Worm (Caenorhabditis elegans): ENCODE measurements around the gene F44E7.4.
"Not testable (repeated sequence)": the region's sequence is repeated elsewhere in the genome, so short reads cannot be mapped to it uniquely, and the experiment has no call there.

F44E7.4 gene

ce11 chrV:5780713-5781360, 4.1 kb upstream of the F44E7.4 start, which contains the start of gene F44E7.5 (continued):
- TF ChIP-seq sdz-12 (GFP tag; optimal IDR thresholded peaks at IDR 0.05) (no peak), lsy-2 (tag; optimal IDR thresholded peaks at IDR 0.05) (peak in 1 of 2 experiments; percentile 60), hlh-30 (tag; optimal IDR thresholded peaks at IDR 0.05; ENCODE audit: insufficient read depth) (peak; percentile 87), php-3 (GFP tag; IDR thresholded peaks at IDR 0.05) (peak; percentile 45; the same call in 1 of the 2 replicates), cey-2 (tag; optimal IDR thresholded peaks at IDR 0.05; ENCODE audit: borderline replicate concordance, insufficient read depth) (peak; percentile 29), jun-1 (tag; optimal IDR thresholded peaks at IDR 0.05) (no peak), nhr-76 (tag; optimal IDR thresholded peaks at IDR 0.05) (peak; percentile 14), nhr-48 (tag; optimal IDR thresholded peaks at IDR 0.05) (peak; percentile 67), dve-1 (tag; optimal IDR thresholded peaks at IDR 0.05; ENCODE audit: insufficient read depth) (peak; percentile 95), lin-15B (tag; optimal IDR thresholded peaks at IDR 0.05) (no peak), ztf-11 (tag; optimal IDR thresholded peaks at IDR 0.05) (no peak), ceh-20 (GFP tag; IDR thresholded peaks at IDR 0.05) (0 out of 2 replicates have a peak, but pooled peaks have one; percentile 45), aha-1 (tag) (peak; percentile 98), daf-19 (GFP tag; conservative IDR thresholded peaks at IDR 0.05) (0 out of 2 replicates have a peak, but pooled peaks have one; percentile 14), nhr-11 (tag; optimal IDR thresholded peaks at IDR 0.05) (no peak), lin-13 (GFP tag; optimal IDR thresholded peaks at IDR 0.05) (no peak), ceh-28 (tag; optimal IDR thresholded peaks at IDR 0.05) (no peak), mxl-3 (GFP tag; optimal IDR thresholded peaks at IDR 0.05) (peak; percentile 98), mep-1 (tag; optimal IDR thresholded peaks at IDR 0.05) (peak; percentile 88), ctbp-1 (GFP tag; IDR thresholded peaks at IDR 0.05) (no peak), ztf-7 (tag; optimal IDR thresholded peaks at IDR 0.05) (peak; percentile 99), mdl-1 (tag; optimal IDR thresholded peaks at IDR 0.05) (peak; percentile 13 to 82), daf-16 (GFP tag; optimal IDR thresholded peaks at IDR 0.05) (no peak), daf-16 (tag; optimal IDR thresholded peaks at IDR 0.05) (peak; percentile 77), pqm-1 (tag; optimal IDR thresholded peaks at IDR 0.05) (peak; percentile 71), lin-29 (GFP tag; IDR thresholded peaks at IDR 0.05) (peak; percentile 39; the same call in 1 of the 2 replicates), dmd-6 (GFP tag; IDR thresholded peaks at IDR 0.05) (peak; percentile 65)

DNA sequence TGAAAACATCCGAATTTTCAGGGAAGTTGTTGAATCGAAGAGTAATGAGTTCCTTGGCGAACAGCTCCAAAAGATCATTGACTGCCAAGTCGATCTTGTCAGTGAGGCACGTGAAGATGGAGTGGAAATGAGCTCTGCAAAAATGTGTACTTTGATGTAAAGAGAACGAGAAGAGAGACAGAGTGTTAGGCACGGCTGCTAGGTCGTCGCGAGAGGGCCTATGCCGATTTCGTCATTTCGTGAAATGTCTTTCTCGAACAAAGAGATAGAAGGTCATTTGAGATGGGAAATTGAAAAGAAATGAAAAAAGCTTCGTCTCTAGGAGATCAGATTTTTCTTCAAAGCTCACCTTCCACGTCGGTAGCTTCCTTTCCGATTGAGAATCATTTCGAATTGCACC, 3.2 kb upstream of the F44E7.4 start:
- TF ChIP-seq unc-62 (GFP tag; optimal IDR thresholded peaks at IDR 0.05 in 1 of 2), result peak in 1 of 2 experiments; percentile 75
- TF ChIP-seq unc-62 (tag; optimal IDR thresholded peaks at IDR 0.05), result no peak
- no peak for TF ChIP-seq F26F4.8 (GFP tag; conservative IDR thresholded peaks at IDR 0.05)
- peak; percentile 37 for TF ChIP-seq spr-3 (GFP tag; optimal IDR thresholded peaks at IDR 0.05)
- TF ChIP-seq mxl-3 (GFP tag; optimal IDR thresholded peaks at IDR 0.05), result peak; percentile 26
- peak in 1 of 2 experiments; percentile 18 for TF ChIP-seq lsy-2 (tag; optimal IDR thresholded peaks at IDR 0.05)
- 0 out of 2 replicates have a peak, but pooled peaks have one; percentile 13 for TF ChIP-seq hmg-1.1 (GFP tag; IDR thresholded peaks at IDR 0.05)
- peak; percentile 22 for TF ChIP-seq nhr-28 (tag; optimal IDR thresholded peaks at IDR 0.05)
- TF ChIP-seq jun-1 (tag; optimal IDR thresholded peaks at IDR 0.05), result no peak
- peak; percentile 18 for TF ChIP-seq mep-1 (tag; optimal IDR thresholded peaks at IDR 0.05)
- TF ChIP-seq zip-11 (GFP tag; IDR thresholded peaks at IDR 0.05), result peak; percentile 67
- TF ChIP-seq dmd-6 (GFP tag; IDR thresholded peaks at IDR 0.05), result no peak
- peak; percentile 10 for TF ChIP-seq hlh-30 (tag; optimal IDR thresholded peaks at IDR 0.05; ENCODE audit: insufficient read depth)
- TF ChIP-seq Y75B8A.6 (GFP tag; IDR thresholded peaks at IDR 0.05), result no peak
- TF ChIP-seq hlh-11 (tag; optimal IDR thresholded peaks at IDR 0.05), result peak; percentile 28
- TF ChIP-seq nhr-11 (tag; optimal IDR thresholded peaks at IDR 0.05), result peak; percentile 42
- peak; percentile 52 for TF ChIP-seq aha-1 (tag)
- peak; percentile 60 for TF ChIP-seq ztf-7 (tag; optimal IDR thresholded peaks at IDR 0.05)

- peak; percentile 68; the same call in 1 of the 2 replicates for TF ChIP-seq egl-43 (GFP tag; IDR thresholded peaks at IDR 0.05)
- TF ChIP-seq Y48G9A.11 (GFP tag; IDR thresholded peaks at IDR 0.05), result 0 out of 2 replicates have a peak, but pooled peaks have one; percentile 10
- TF ChIP-seq D1046.2 (GFP tag; IDR thresholded peaks at IDR 0.05), result 0 out of 2 replicates have a peak, but pooled peaks have one; percentile 11
- TF ChIP-seq vab-7 (GFP tag; IDR thresholded peaks at IDR 0.05), result 0 out of 2 replicates have a peak, but pooled peaks have one; percentile 33
- TF ChIP-seq ceh-44 (GFP tag; IDR thresholded peaks at IDR 0.05), result 0 out of 2 replicates have a peak, but pooled peaks have one; percentile 34
- TF ChIP-seq T26A8.4 (GFP tag; IDR thresholded peaks at IDR 0.05), result peak; percentile 86
- TF ChIP-seq php-3 (GFP tag; IDR thresholded peaks at IDR 0.05), result peak; percentile 51; the same call in 1 of the 2 replicates
- TF ChIP-seq mdt-29 (GFP tag; IDR thresholded peaks at IDR 0.05), result 0 out of 2 replicates have a peak, but pooled peaks have one; percentile 46
- TF ChIP-seq pha-4 (GFP tag; IDR thresholded peaks at IDR 0.05), result peak; percentile 67
- not testable (repeated sequence) for TF ChIP-seq pha-4 (tag; optimal IDR thresholded peaks at IDR 0.05)
- peak; percentile 29; the same call in 1 of the 2 replicates for TF ChIP-seq dmd-6 (GFP tag; IDR thresholded peaks at IDR 0.05)
- TF ChIP-seq lin-38 (GFP tag; IDR thresholded peaks at IDR 0.05), result peak; percentile 85
- peak; percentile 70 for TF ChIP-seq hmg-1.1 (GFP tag; IDR thresholded peaks at IDR 0.05)
- peak; percentile 55; the same call in 1 of the 2 replicates for TF ChIP-seq set-16 (GFP tag; IDR thresholded peaks at IDR 0.05)
These were observed 1.5 kb upstream of the F44E7.4 start for ce11 chrV:5778216-5778615.
